Fruit fly (Drosophila melanogaster) whole organism, pupa: ENCODE results near the gene ohgt.
A peak's percentile ranks its signal among the peaks of the same experiment; 100 is the strongest.

Experiments used
- CG10348 ChIP-seq: fragments of 200-800 bp; sonication (Bioruptor generic); IDR thresholded peaks from 2 replicates; pipeline ENCODE4 v1.3.6; 2022; ENCODE audit warnings: missing biosample characterization, missing genetic modification characterization
- CG12605 ChIP-seq: fragments of 200-800 bp; sonication (Bioruptor generic); IDR thresholded peaks from 2 replicates; pipeline ENCODE4 v1.3.6; 2022; ENCODE audit warnings: missing biosample characterization, missing genetic modification characterization
- CG13204 ChIP-seq: fragments of 200-800 bp; sonication (Bioruptor generic); optimal IDR thresholded peaks from 2 replicates; lab custom pipeline; 2018; ENCODE audit warnings: missing biosample characterization, mild to moderate bottlenecking, missing genetic modification characterization, moderate library complexity
- CG14655 ChIP-seq: fragments of 200-800 bp; sonication (Bioruptor generic); optimal IDR thresholded peaks from 3 replicates; lab custom pipeline; 2017; ENCODE audit warnings: mild to moderate bottlenecking, missing biosample characterization, missing genetic modification reagents, missing genetic modification characterization
- CG15710 ChIP-seq: fragments of 200-800 bp; sonication (Bioruptor generic); optimal IDR thresholded peaks from 2 replicates; lab custom pipeline; 2018; ENCODE audit warnings: missing biosample characterization, mild to moderate bottlenecking, missing genetic modification characterization, moderate library complexity
- CG17806 ChIP-seq: fragments of 200-800 bp; sonication (Bioruptor generic); optimal IDR thresholded peaks from 2 replicates; lab custom pipeline; 2018; ENCODE audit warnings: missing biosample characterization, mild to moderate bottlenecking, missing genetic modification characterization, moderate library complexity
- CG32121 ChIP-seq: fragments of 200-800 bp; sonication (Bioruptor generic); IDR thresholded peaks from 2 replicates; pipeline ENCODE4 v1.3.6; 2022; ENCODE audit warnings: missing biosample characterization, missing genetic modification characterization
- CG34367 ChIP-seq: fragments of 200-800 bp; sonication (Bioruptor generic); optimal IDR thresholded peaks from 2 replicates; lab custom pipeline; 2018; ENCODE audit warnings: missing biosample characterization, mild to moderate bottlenecking, missing genetic modification characterization
- CG4496 ChIP-seq: fragments of 200-800 bp; sonication (Bioruptor generic); IDR thresholded peaks from 3 replicates; pipeline ENCODE4 v1.3.6; 2022; ENCODE audit warnings: missing biosample characterization, missing genetic modification characterization
- CG8159 ChIP-seq: fragments of 200-800 bp; sonication (Bioruptor generic); optimal IDR thresholded peaks from 3 replicates; lab custom pipeline; 2018; ENCODE audit warnings: missing biosample characterization, mild to moderate bottlenecking, missing genetic modification characterization, moderate library complexity
- CG8301 ChIP-seq: fragments of 200-800 bp; sonication (Bioruptor generic); optimal IDR thresholded peaks from 2 replicates; lab custom pipeline; 2018; ENCODE audit warnings: missing biosample characterization, mild to moderate bottlenecking, missing genetic modification characterization
- CG9948 ChIP-seq: fragments of 200-800 bp; sonication (Bioruptor generic); optimal IDR thresholded peaks from 2 replicates; lab custom pipeline; 2018; ENCODE audit warnings: missing biosample characterization, mild to moderate bottlenecking, missing genetic modification characterization, moderate library complexity
- D1 ChIP-seq: fragments of 200-800 bp; sonication (Bioruptor generic); optimal IDR thresholded peaks from 2 replicates; lab custom pipeline; 2018; ENCODE audit warnings: missing biosample characterization, mild to moderate bottlenecking, missing genetic modification characterization, moderate library complexity
- EcR ChIP-seq: fragments of 200-800 bp; sonication (Bioruptor generic); optimal IDR thresholded peaks from 3 replicates; lab custom pipeline; 2019; ENCODE audit warnings: missing biosample characterization, missing genetic modification characterization, mild to moderate bottlenecking, moderate library complexity, missing genetic modification reagents
- Ets98B ChIP-seq: fragments of 200-800 bp; sonication (Bioruptor generic); IDR thresholded peaks from 2 replicates; pipeline ENCODE4 v1.3.6; 2022; ENCODE audit warnings: missing biosample characterization, missing genetic modification characterization
- Pif1A ChIP-seq: fragments of 200-800 bp; sonication (Bioruptor generic); optimal IDR thresholded peaks from 3 replicates; lab custom pipeline; 2016; ENCODE audit warnings: missing biosample characterization, missing genetic modification characterization
- Pif1B ChIP-seq: fragments of 200-800 bp; sonication (Bioruptor generic); optimal IDR thresholded peaks from 3 replicates; lab custom pipeline; 2016; ENCODE audit warnings: missing biosample characterization, missing genetic modification characterization
- Snoo ChIP-seq: fragments of 200-800 bp; sonication (Bioruptor generic); optimal IDR thresholded peaks from 3 replicates; lab custom pipeline; 2017; ENCODE audit warnings: missing biosample characterization, mild to moderate bottlenecking, missing genetic modification characterization, inconsistent platforms
- fd96Ca ChIP-seq: fragments of 200-800 bp; sonication (Bioruptor generic); IDR thresholded peaks from 3 replicates; pipeline ENCODE4 v1.3.6; 2022; ENCODE audit warnings: missing biosample characterization, missing genetic modification characterization
- gl ChIP-seq: fragments of 200-800 bp; sonication (Bioruptor generic); optimal IDR thresholded peaks from 2 replicates; lab custom pipeline; 2018; ENCODE audit warnings: missing biosample characterization, mild to moderate bottlenecking, missing genetic modification characterization
- rn ChIP-seq: fragments of 200-800 bp; sonication (Bioruptor generic); IDR thresholded peaks from 2 replicates; pipeline ENCODE4 v1.3.6; 2022; ENCODE audit warnings: missing biosample characterization, missing genetic modification characterization

The ohgt gene

dm6 chr3R:10083077-10083476 lies 34.1 kb downstream of the ohgt start:
- TF ChIP-seq rn (GFP tag; lab: Robert Waterston, UW), result no peak
- peak; percentile 30; the same call in 1 of the 3 replicates for TF ChIP-seq CG4496
- TF ChIP-seq, all 21 proteins: peak for 1

dm6 chr3R:10084179-10084647 lies 35.2 kb downstream of the ohgt start:
- TF ChIP-seq CG13204 (peak; percentile 24), CG34367 (no peak), CG4496 (0 out of 3 replicates have a peak, but pooled peaks have one; percentile 18), gl (tag; lab: Kevin White, UChicago) (peak; percentile 20), CG9948 (tag; lab: Kevin White, UChicago) (no peak), D1 (no peak), Pif1A (GFP tag; lab: Kevin White, UChicago) (no peak), CG8159 (tag; lab: Kevin White, UChicago) (peak; percentile 5), CG12605 (peak; percentile 19; the same call in 1 of the 2 replicates), Pif1B (GFP tag; lab: Kevin White, UChicago) (no peak), CG10348 (GFP tag; lab: Robert Waterston, UW) (no peak), rn (GFP tag; lab: Robert Waterston, UW) (no peak), CG15710 (peak; percentile 20), Snoo (tag; lab: Kevin White, UChicago) (no peak), EcR (GFP tag; lab: Kevin White, UChicago) (peak; percentile 82), CG32121 (no peak), Ets98B (GFP tag; lab: Robert Waterston, UW) (no peak)

dm6 chr3R:10084914-10085313 lies 35.9 kb downstream of the ohgt start:
- TF ChIP-seq CG17806 (tag; lab: Kevin White, UChicago) (peak; percentile 54), CG4496 (peak; percentile 75), Pif1A (GFP tag; lab: Kevin White, UChicago) (peak; percentile 27), CG8159 (tag; lab: Kevin White, UChicago) (peak; percentile 41), EcR (GFP tag; lab: Kevin White, UChicago) (no peak), CG10348 (GFP tag; lab: Robert Waterston, UW) (no peak), fd96Ca (GFP tag; lab: Robert Waterston, UW) (peak; percentile 69; the same call in 2 of the 3 replicates), D1 (no peak), rn (GFP tag; lab: Robert Waterston, UW) (0 out of 2 replicates have a peak, but pooled peaks have one; percentile 14), CG32121 (peak; percentile 39; the same call in 1 of the 2 replicates), CG13204 (no peak), CG9948 (tag; lab: Kevin White, UChicago) (peak; percentile 40), CG12605 (no peak), CG8301 (tag; lab: Kevin White, UChicago) (peak; percentile 7), gl (tag; lab: Kevin White, UChicago) (no peak), CG14655 (GFP tag; lab: Kevin White, UChicago) (peak; percentile 37), CG15710 (peak; percentile 57), Ets98B (GFP tag; lab: Robert Waterston, UW) (0 out of 2 replicates have a peak, but pooled peaks have one; percentile 34), Snoo (tag; lab: Kevin White, UChicago) (peak; percentile 75), Pif1B (GFP tag; lab: Kevin White, UChicago) (no peak), CG34367 (peak; percentile 46)

dm6 chr3R:10086222-10086621 lies 37.2 kb downstream of the ohgt start:
- TF ChIP-seq CG15710 (no peak), CG13204 (no peak), Ets98B (GFP tag; lab: Robert Waterston, UW) (no peak), fd96Ca (GFP tag; lab: Robert Waterston, UW) (no peak), CG9948 (tag; lab: Kevin White, UChicago) (no peak), CG10348 (GFP tag; lab: Robert Waterston, UW) (no peak), CG17806 (tag; lab: Kevin White, UChicago) (no peak), gl (tag; lab: Kevin White, UChicago) (no peak), Pif1B (GFP tag; lab: Kevin White, UChicago) (no peak), CG34367 (no peak), CG8301 (tag; lab: Kevin White, UChicago) (no peak)
- TF ChIP-seq, all 21 proteins: peak for 0

dm6 chr3R:10086683-10087082 lies 37.7 kb downstream of the ohgt start:
- TF ChIP-seq CG9948 (tag; lab: Kevin White, UChicago) (peak; percentile 2), Pif1A (GFP tag; lab: Kevin White, UChicago) (no peak), CG13204 (no peak), D1 (no peak), CG14655 (GFP tag; lab: Kevin White, UChicago) (no peak)

dm6 chr3R:10087206-10087927 lies 38.4 kb downstream of the ohgt start:
- TF ChIP-seq CG12605 (peak; percentile 77), D1 (peak; percentile 88), CG17806 (tag; lab: Kevin White, UChicago) (peak; percentile 91), CG13204 (peak; percentile 65), CG8301 (tag; lab: Kevin White, UChicago) (peak; percentile 78), CG15710 (peak; percentile 89), Snoo (tag; lab: Kevin White, UChicago) (peak; percentile 70), CG4496 (peak; percentile 93), CG14655 (GFP tag; lab: Kevin White, UChicago) (peak; percentile 83), gl (tag; lab: Kevin White, UChicago) (peak; percentile 80), CG8159 (tag; lab: Kevin White, UChicago) (peak; percentile 89), CG10348 (GFP tag; lab: Robert Waterston, UW) (peak; percentile 41; the same call in 1 of the 2 replicates), CG34367 (peak; percentile 89), fd96Ca (GFP tag; lab: Robert Waterston, UW) (peak; percentile 93), EcR (GFP tag; lab: Kevin White, UChicago) (peak; percentile 92), Pif1A (GFP tag; lab: Kevin White, UChicago) (peak; percentile 96), Pif1B (GFP tag; lab: Kevin White, UChicago) (peak; percentile 90), CG32121 (peak; percentile 85), rn (GFP tag; lab: Robert Waterston, UW) (peak; percentile 90), CG9948 (tag; lab: Kevin White, UChicago) (peak; percentile 91), Ets98B (GFP tag; lab: Robert Waterston, UW) (peak; percentile 81)
